Worm (Caenorhabditis elegans) whole organism, L2 larva: ENCODE measurements around the gene srx-34.

Source experiments
- C34F6.9 ChIP-seq: fragments of 150-350 bp; optimal IDR thresholded peaks from 2 replicates; lab custom pipeline; 2014; ENCODE audit warnings: missing biosample characterization, missing genetic modification characterization
- F13H6.1 ChIP-seq: sonication (generic microtip); optimal IDR thresholded peaks from 2 replicates; lab custom pipeline; 2016; ENCODE audit warnings: missing genetic modification characterization, missing compliant biosample characterization
- Y55F3AM.14 ChIP-seq: fragments of 200-800 bp; sonication (Bioruptor generic); optimal IDR thresholded peaks from 2 replicates; lab custom pipeline; 2018; ENCODE audit warnings: mild to moderate bottlenecking, missing genetic modification characterization, missing compliant biosample characterization
- ZK546.5 ChIP-seq: sonication (generic microtip); optimal IDR thresholded peaks from 2 replicates; lab custom pipeline; 2017; ENCODE audit warnings: missing biosample characterization, missing genetic modification characterization
- aly-2 ChIP-seq: fragments of 150-350 bp; optimal IDR thresholded peaks from 2 replicates; lab custom pipeline; 2014; ENCODE audit warnings: missing biosample characterization, missing genetic modification characterization
- blmp-1 ChIP-seq: sonication (generic microtip); optimal IDR thresholded peaks from 2 replicates; lab custom pipeline; 2017; ENCODE audit warnings: missing genetic modification characterization, mild to moderate bottlenecking, missing compliant biosample characterization, antibody characterized with exemption, moderate library complexity; ENCODE audit not compliant: insufficient read depth
- ceh-82 ChIP-seq: fragments of 150-350 bp; optimal IDR thresholded peaks from 2 replicates; lab custom pipeline; 2014; ENCODE audit warnings: missing biosample characterization, missing genetic modification characterization
- crh-2 ChIP-seq: sonication (generic microtip); optimal IDR thresholded peaks from 2 replicates; lab custom pipeline; 2017; ENCODE audit warnings: missing biosample characterization, missing genetic modification characterization
- egl-27 ChIP-seq: sonication (generic microtip); optimal IDR thresholded peaks from 3 replicates; lab custom pipeline; 2017; ENCODE audit warnings: missing biosample characterization, missing genetic modification reagents, missing genetic modification characterization
- elt-3 ChIP-seq: sonication (generic microtip); optimal IDR thresholded peaks from 2 replicates; lab custom pipeline; 2017; ENCODE audit warnings: missing biosample characterization, missing genetic modification characterization
- fos-1 ChIP-seq: fragments of 150-350 bp; optimal IDR thresholded peaks from 2 replicates; lab custom pipeline; 2014; ENCODE audit warnings: missing biosample characterization, missing genetic modification characterization
- gmeb-1 ChIP-seq: fragments of 150-350 bp; optimal IDR thresholded peaks from 2 replicates; lab custom pipeline; 2014; ENCODE audit warnings: missing biosample characterization, missing genetic modification characterization
- lin-13 ChIP-seq: fragments of 150-350 bp; optimal IDR thresholded peaks from 2 replicates; lab custom pipeline; 2014; ENCODE audit warnings: missing biosample characterization, missing genetic modification reagents, missing genetic modification characterization
- lin-39 ChIP-seq: fragments of 150-350 bp; optimal IDR thresholded peaks from 2 replicates; lab custom pipeline; 2014; ENCODE audit warnings: missing biosample characterization, missing genetic modification reagents, missing genetic modification characterization
- lsy-2 ChIP-seq, 2 experiments: fragments of 150-350 bp in 1 of 2; sonication (generic microtip) in 1 of 2; optimal IDR thresholded peaks; 2 replicates each; lab custom pipeline; 2014 to 2017; ENCODE audit warnings: missing biosample characterization in 2 of 2, missing genetic modification characterization in 2 of 2
- mab-5 ChIP-seq: fragments of 150-350 bp; optimal IDR thresholded peaks from 2 replicates; lab custom pipeline; 2014; ENCODE audit warnings: missing biosample characterization, missing genetic modification characterization
- mbf-1 ChIP-seq: sonication (generic microtip); optimal IDR thresholded peaks from 2 replicates; lab custom pipeline; 2017; ENCODE audit warnings: missing biosample characterization, missing genetic modification characterization
- nhr-11 ChIP-seq: fragments of 150-350 bp; optimal IDR thresholded peaks from 2 replicates; lab custom pipeline; 2014; ENCODE audit warnings: missing biosample characterization, missing genetic modification characterization
- nhr-12 ChIP-seq: fragments of 150-350 bp; optimal IDR thresholded peaks from 2 replicates; lab custom pipeline; 2014; ENCODE audit warnings: missing biosample characterization, missing genetic modification characterization
- nhr-129 ChIP-seq: fragments of 150-350 bp; optimal IDR thresholded peaks from 2 replicates; lab custom pipeline; 2014; ENCODE audit warnings: missing biosample characterization, missing genetic modification characterization
- nhr-21 ChIP-seq: fragments of 150-350 bp; optimal IDR thresholded peaks from 2 replicates; lab custom pipeline; 2014; ENCODE audit warnings: missing biosample characterization, missing genetic modification characterization
- nhr-23 ChIP-seq: fragments of 150-350 bp; optimal IDR thresholded peaks from 2 replicates; lab custom pipeline; 2014; ENCODE audit warnings: missing biosample characterization, missing genetic modification reagents, missing genetic modification characterization
- nhr-6 ChIP-seq: fragments of 150-350 bp; optimal IDR thresholded peaks from 2 replicates; lab custom pipeline; 2014; ENCODE audit warnings: missing biosample characterization, missing genetic modification characterization
- nhr-77 ChIP-seq: fragments of 150-350 bp; optimal IDR thresholded peaks from 2 replicates; lab custom pipeline; 2014; ENCODE audit warnings: missing biosample characterization, missing genetic modification characterization
- sem-4 ChIP-seq: fragments of 150-350 bp; optimal IDR thresholded peaks from 2 replicates; lab custom pipeline; 2014; ENCODE audit warnings: missing biosample characterization, missing genetic modification reagents, missing genetic modification characterization
- sma-3 ChIP-seq: sonication (generic microtip); optimal IDR thresholded peaks from 2 replicates; lab custom pipeline; 2016; ENCODE audit warnings: missing genetic modification reagents, missing genetic modification characterization, missing compliant biosample characterization
- sma-9 ChIP-seq, 2 experiments: fragments of 150-350 bp in 1 of 2; sonication (generic microtip) in 1 of 2; optimal IDR thresholded peaks; 2 replicates each; lab custom pipeline; 2014 to 2016; ENCODE audit warnings: missing genetic modification characterization in 2 of 2, mild to moderate bottlenecking in 1 of 2, missing biosample characterization in 1 of 2, missing compliant biosample characterization in 1 of 2, missing genetic modification reagents in 1 of 2, moderate library complexity in 1 of 2
- snpc-4 ChIP-seq: fragments of 150-350 bp; optimal IDR thresholded peaks from 2 replicates; lab custom pipeline; 2014; ENCODE audit warnings: missing biosample characterization, missing genetic modification characterization
- unc-39 ChIP-seq: fragments of 150-350 bp; optimal IDR thresholded peaks from 2 replicates; lab custom pipeline; 2014; ENCODE audit warnings: missing biosample characterization, missing genetic modification characterization
- unc-55 ChIP-seq: fragments of 150-350 bp; sonication (generic microtip); optimal IDR thresholded peaks from 3 replicates; lab custom pipeline; 2014; ENCODE audit warnings: missing biosample characterization, missing genetic modification reagents, missing genetic modification characterization
- zag-1 ChIP-seq: fragments of 150-350 bp; optimal IDR thresholded peaks from 2 replicates; lab custom pipeline; 2014; ENCODE audit warnings: missing biosample characterization, missing genetic modification characterization
- ztf-1 ChIP-seq: fragments of 200-800 bp; sonication (Bioruptor generic); conservative IDR thresholded peaks from 2 replicates; pipeline ENCODE4 v1.3.6; 2022; ENCODE audit warnings: missing genetic modification characterization, missing compliant biosample characterization
- ztf-11 ChIP-seq: sonication (generic microtip); optimal IDR thresholded peaks from 2 replicates; lab custom pipeline; 2017; ENCODE audit warnings: missing biosample characterization, missing genetic modification characterization

srx-34 gene

DNA sequence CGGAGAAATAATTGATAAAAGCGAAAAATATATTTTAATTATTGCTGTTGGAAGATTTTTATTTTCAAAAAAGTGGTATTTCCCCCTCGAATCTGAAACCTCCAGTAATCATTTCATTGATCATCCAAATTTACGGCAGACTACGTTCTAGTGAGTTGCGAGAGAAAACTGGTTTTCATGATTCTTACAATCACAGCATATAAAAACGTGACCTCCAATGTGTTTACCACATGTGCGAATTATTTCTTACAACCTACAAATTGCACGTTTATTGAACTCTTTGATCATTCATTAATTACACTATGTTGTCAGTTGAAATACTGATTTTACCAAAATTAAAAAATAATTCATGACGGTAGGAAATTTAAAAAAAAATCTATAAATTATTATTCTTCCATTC lies 30.9 kb downstream of the srx-34 start (continued):
- TF ChIP-seq nhr-77 (tag; lab: Kevin White, UChicago) (no peak), crh-2 (tag; lab: Kevin White, UChicago) (peak; percentile 74), Y55F3AM.14 (no peak), gmeb-1 (tag; lab: Kevin White, UChicago) (peak; percentile 61), ZK546.5 (tag; lab: Kevin White, UChicago) (no peak), unc-39 (tag; lab: Kevin White, UChicago) (no peak), lin-39 (tag; lab: Kevin White, UChicago) (no peak), elt-3 (tag; lab: Kevin White, UChicago) (no peak), ztf-11 (tag; lab: Kevin White, UChicago) (no peak), sma-3 (GFP tag; lab: Kevin White, UChicago) (peak; percentile 70), aly-2 (tag; lab: Kevin White, UChicago) (no peak), lin-13 (GFP tag; lab: Kevin White, UChicago) (no peak), nhr-11 (tag; lab: Kevin White, UChicago) (no peak), egl-27 (tag; lab: Kevin White, UChicago) (no peak)

ce11 chrV:7087340-7087739 lies 32.7 kb downstream of the srx-34 start:
- TF ChIP-seq egl-27 (tag; lab: Kevin White, UChicago) = no peak
- TF ChIP-seq blmp-1 = no peak
- no peak for TF ChIP-seq ztf-1 (GFP tag; lab: Robert Waterston, UW)
- no peak for TF ChIP-seq nhr-23 (tag; lab: Kevin White, UChicago)
- no peak for TF ChIP-seq unc-55 (GFP tag; lab: Kevin White, UChicago)
- no peak for TF ChIP-seq ceh-82 (tag; lab: Kevin White, UChicago)
- TF ChIP-seq lsy-2 (tag; optimal IDR thresholded peaks at IDR 0.05; lab: Kevin White, UChicago) = no peak
- TF ChIP-seq mbf-1 (tag; lab: Kevin White, UChicago) = no peak
- no peak for TF ChIP-seq sma-9 (GFP tag; optimal IDR thresholded peaks at IDR 0.05; lab: Kevin White, UChicago)
- TF ChIP-seq sma-9 (tag; optimal IDR thresholded peaks at IDR 0.05; lab: Kevin White, UChicago) = no peak
- TF ChIP-seq zag-1 (tag; lab: Kevin White, UChicago) = no peak
- TF ChIP-seq sem-4 (tag; lab: Kevin White, UChicago) = no peak

- TF ChIP-seq nhr-129 (tag; lab: Kevin White, UChicago) (no peak), nhr-6 (tag; lab: Kevin White, UChicago) (no peak), nhr-12 (tag; lab: Kevin White, UChicago) (no peak), egl-27 (tag; lab: Kevin White, UChicago) (no peak), gmeb-1 (tag; lab: Kevin White, UChicago) (no peak), sma-9 (GFP tag; optimal IDR thresholded peaks at IDR 0.05; lab: Kevin White, UChicago) (peak; percentile 48), sma-9 (tag; optimal IDR thresholded peaks at IDR 0.05; lab: Kevin White, UChicago) (no peak), mab-5 (no peak), snpc-4 (no peak), blmp-1 (peak; percentile 46), lsy-2 (tag; optimal IDR thresholded peaks at IDR 0.05; lab: Kevin White, UChicago) (peak in 1 of 2 experiments; percentile 37), nhr-21 (tag; lab: Kevin White, UChicago) (no peak)
- TF ChIP-seq, all 48 proteins: peak for 3
Observed at ce11 chrV:7085518-7086104, 34.5 kb downstream of the srx-34 start, which contains the start of gene VC5.2. Gene VC5.2, plus strand, starts transcription at chrV:7085956.

DNA sequence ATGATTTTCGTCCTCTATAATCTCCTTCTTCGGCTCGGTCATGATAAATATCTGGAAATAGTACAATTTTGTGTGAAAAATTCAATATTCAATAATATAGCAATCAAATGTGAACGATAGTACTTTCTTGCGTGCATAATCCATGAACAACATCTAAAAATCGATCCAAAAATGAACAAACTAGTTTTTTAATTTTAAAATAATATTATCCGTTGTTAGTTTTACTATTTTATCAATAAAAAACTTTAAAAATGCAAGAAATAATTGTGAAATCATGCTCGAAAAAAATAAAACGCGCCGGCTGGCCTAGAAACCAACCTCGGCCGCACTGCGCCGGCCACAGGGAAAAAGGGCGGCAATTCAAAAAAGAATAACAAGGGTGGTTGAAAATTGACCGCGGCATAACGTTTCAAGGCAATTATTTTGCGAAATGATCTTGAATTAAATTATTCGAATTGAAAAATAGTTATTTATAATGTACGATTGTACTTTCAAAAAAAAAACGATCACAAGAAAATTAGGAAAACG lies 35.4 kb downstream of the srx-34 start, which contains the start of gene mys-1:
TSS of gene mys-1 (minus strand) at position 51 of the 528 bp plus-strand sequence.
- peak; percentile 67 for TF ChIP-seq F13H6.1
- TF ChIP-seq blmp-1 = no peak
- no peak for TF ChIP-seq ztf-1 (GFP tag; lab: Robert Waterston, UW)
- no peak for TF ChIP-seq C34F6.9 (tag; lab: Kevin White, UChicago)
- peak; percentile 63 for TF ChIP-seq unc-55 (GFP tag; lab: Kevin White, UChicago)
- peak; percentile 71 for TF ChIP-seq sma-3 (GFP tag; lab: Kevin White, UChicago)
- peak; percentile 0 for TF ChIP-seq crh-2 (tag; lab: Kevin White, UChicago)
- TF ChIP-seq nhr-77 (tag; lab: Kevin White, UChicago) = no peak
- peak; percentile 94 for TF ChIP-seq gmeb-1 (tag; lab: Kevin White, UChicago)
- TF ChIP-seq nhr-11 (tag; lab: Kevin White, UChicago) = no peak
- peak; percentile 9 for TF ChIP-seq fos-1
- peak; percentile 80 for TF ChIP-seq sma-9 (GFP tag; optimal IDR thresholded peaks at IDR 0.05; lab: Kevin White, UChicago)
- TF ChIP-seq sma-9 (tag; optimal IDR thresholded peaks at IDR 0.05; lab: Kevin White, UChicago) = no peak
- peak; percentile 9 for TF ChIP-seq sem-4 (tag; lab: Kevin White, UChicago)
- TF ChIP-seq lsy-2 (tag; optimal IDR thresholded peaks at IDR 0.05; lab: Kevin White, UChicago) = peak in 1 of 2 experiments; percentile 69
